Worm (Caenorhabditis elegans): ENCODE measurements around the gene srd-74.

Gene srd-74

ce11 chrIII:11825654-11826053, 43.8 kb downstream of the srd-74 start (continued):
- TF ChIP-seq tbx-9 (tag; optimal IDR thresholded peaks at IDR 0.05; ENCODE audit: borderline replicate concordance): no peak
- TF ChIP-seq mcd-1 (GFP tag; IDR thresholded peaks at IDR 0.05): peak; percentile 91
- peak; percentile 46 for TF ChIP-seq tbp1 (GFP tag; optimal IDR thresholded peaks at IDR 0.05)
- peak; percentile 78 for TF ChIP-seq athp-1 (tag; optimal IDR thresholded peaks at IDR 0.05)
- TF ChIP-seq dpl-1 (GFP tag; optimal IDR thresholded peaks at IDR 0.05): peak; percentile 8
- TF ChIP-seq nfyb-1 (GFP tag; IDR thresholded peaks at IDR 0.05): peak; percentile 31; the same call in 1 of the 2 replicates
- peak; percentile 40; the same call in 1 of the 2 replicates for TF ChIP-seq rcor-1 (GFP tag; IDR thresholded peaks at IDR 0.05)
- peak; percentile 62 for TF ChIP-seq K12H6.12 (tag; optimal IDR thresholded peaks at IDR 0.05)

- no peak for TF ChIP-seq nfya-2 (GFP tag; IDR thresholded peaks at IDR 0.05)
Measured at ce11 chrIII:11826118-11826517, 44.2 kb downstream of the srd-74 start, which contains the start of gene rsp-8. Gene rsp-8, plus strand, starts transcription at chrIII:11826418.

ce11 chrIII:11829062-11829461, 47.2 kb downstream of the srd-74 start:
- no peak for TF ChIP-seq ztf-25 (GFP tag; IDR thresholded peaks at IDR 0.05)
- no peak for TF ChIP-seq attf-5 (GFP tag; optimal IDR thresholded peaks at IDR 0.05)
- TF ChIP-seq nhr-80 (tag; optimal IDR thresholded peaks at IDR 0.05): no peak
- no peak for TF ChIP-seq madf-8 (GFP tag; conservative IDR thresholded peaks at IDR 0.05)
- TF ChIP-seq ceh-27 (GFP tag; optimal IDR thresholded peaks at IDR 0.05): no peak
- no peak for TF ChIP-seq lag-1 (GFP tag; IDR thresholded peaks at IDR 0.05)
- TF ChIP-seq ceh-58 (GFP tag; IDR thresholded peaks at IDR 0.05): no peak
- no peak for TF ChIP-seq hmg-1.2 (GFP tag; IDR thresholded peaks at IDR 0.05)
- TF ChIP-seq madf-3 (GFP tag; IDR thresholded peaks at IDR 0.05): no peak
- TF ChIP-seq tlf-1 (GFP tag; optimal IDR thresholded peaks at IDR 0.05): no peak
- TF ChIP-seq F37B4.10 (GFP tag; IDR thresholded peaks at IDR 0.05): no peak
- no peak for TF ChIP-seq ama-1 (optimal IDR thresholded peaks at IDR 0.05)
- no peak for TF ChIP-seq ama-1 (GFP tag; optimal IDR thresholded peaks at IDR 0.05)
- TF ChIP-seq nhr-27 (tag; optimal IDR thresholded peaks at IDR 0.05): no peak
- TF ChIP-seq bed-1 (GFP tag; IDR thresholded peaks at IDR 0.05): no peak
- TF ChIP-seq him-1 (tag; optimal IDR thresholded peaks at IDR 0.05): no peak
- no peak for TF ChIP-seq let-526 (GFP tag; IDR thresholded peaks at IDR 0.05)
- no peak for TF ChIP-seq egrh-3 (GFP tag; IDR thresholded peaks at IDR 0.05)
- TF ChIP-seq hmg-20 (GFP tag; IDR thresholded peaks at IDR 0.05): no peak
- no peak for TF ChIP-seq dox-1 (GFP tag; IDR thresholded peaks at IDR 0.05)

- TF ChIP-seq zfh-2 (GFP tag; conservative IDR thresholded peaks at IDR 0.05) (peak; percentile 83), lsy-27 (tag; optimal IDR thresholded peaks at IDR 0.05; ENCODE audit: borderline replicate concordance, insufficient read depth) (no peak), nhr-80 (tag; optimal IDR thresholded peaks at IDR 0.05) (no peak), nfyb-1 (GFP tag; IDR thresholded peaks at IDR 0.05) (peak; percentile 90), rcor-1 (GFP tag; IDR thresholded peaks at IDR 0.05) (peak; percentile 28; the same call in 1 of the 2 replicates), egrh-3 (GFP tag; IDR thresholded peaks at IDR 0.05) (peak; percentile 75; the same call in 1 of the 2 replicates), pbrm-1 (GFP tag; IDR thresholded peaks at IDR 0.05) (no peak)
Measured at ce11 chrIII:11829585-11830195, 47.8 kb downstream of the srd-74 start.
